1 fruit fly cellular context compared by ENCODE assay signal in genomic region chrX:1943337-1944244, dm6.
TF ChIP-seq lines count a peak whose summit lies in the region.

No protein-coding gene starts in this region.

TF ChIP-seq in whole organism, embryonic, 481 proteins besides CTCF, POLR2A, EP300 and RAD21 (continued from another document):
- peak; percentile 79 for TF ChIP-seq Dip3 (GFP tag; optimal IDR thresholded peaks at IDR 0.05; lab: Kevin White, UChicago)
